Fruit fly (Drosophila melanogaster): Measurements from ENCODE around the gene Grip.

dm6 chrX:5981410-5981809 is 15.3 kb downstream of the Grip start:
- no peak for TF ChIP-seq CG8478 (optimal IDR thresholded peaks at IDR 0.05)
- TF ChIP-seq CTCF (optimal IDR thresholded peaks at IDR 0.05): no peak

Measured in S2 (cell line).